Worm (Caenorhabditis elegans) whole organism, mixed stage, embryonic: ENCODE measurements around the gene math-31.

Experiments used
- bed-3 ChIP-seq: fragments of 200-800 bp; sonication (Bioruptor generic); optimal IDR thresholded peaks from 3 replicates; lab custom pipeline; 2018; ENCODE audit warnings: mild to moderate bottlenecking, missing genetic modification characterization, moderate library complexity, missing compliant biosample characterization
- blmp-1 ChIP-seq: fragments of 150-350 bp; optimal IDR thresholded peaks from 2 replicates; lab custom pipeline; 2014; ENCODE audit warnings: missing biosample characterization, missing genetic modification characterization
- ceh-39 ChIP-seq: fragments of 150-350 bp; optimal IDR thresholded peaks from 2 replicates; lab custom pipeline; 2014; ENCODE audit warnings: missing biosample characterization, missing genetic modification characterization
- ceh-43 ChIP-seq: fragments of 200-800 bp; sonication (Bioruptor generic); optimal IDR thresholded peaks from 2 replicates; lab custom pipeline; 2018; ENCODE audit warnings: mild to moderate bottlenecking, missing genetic modification characterization, moderate library complexity, missing compliant biosample characterization
- ceh-83 ChIP-seq: fragments of 200-800 bp; sonication (Bioruptor generic); optimal IDR thresholded peaks from 2 replicates; lab custom pipeline; 2018; ENCODE audit warnings: mild to moderate bottlenecking, missing genetic modification characterization, missing compliant biosample characterization
- ces-1 ChIP-seq: fragments of 150-350 bp; optimal IDR thresholded peaks from 2 replicates; lab custom pipeline; 2014; ENCODE audit warnings: missing biosample characterization, missing genetic modification reagents, missing genetic modification characterization
- cnd-1 ChIP-seq: fragments of 200-800 bp; sonication (Bioruptor generic); optimal IDR thresholded peaks from 2 replicates; lab custom pipeline; 2018; ENCODE audit warnings: mild to moderate bottlenecking, missing genetic modification characterization, missing compliant biosample characterization
- drap-1 ChIP-seq: fragments of 200-800 bp; sonication (Bioruptor generic); optimal IDR thresholded peaks from 3 replicates; lab custom pipeline; 2018; ENCODE audit warnings: mild to moderate bottlenecking, missing genetic modification characterization, missing compliant biosample characterization
- elt-1 ChIP-seq: sonication (generic microtip); optimal IDR thresholded peaks from 2 replicates; lab custom pipeline; 2017; ENCODE audit warnings: missing genetic modification characterization, mild to moderate bottlenecking, missing compliant biosample characterization, antibody characterized with exemption, moderate library complexity, borderline replicate concordance; ENCODE audit not compliant: insufficient read depth
- elt-3 ChIP-seq: fragments of 150-350 bp; optimal IDR thresholded peaks from 2 replicates; lab custom pipeline; 2014; ENCODE audit warnings: missing biosample characterization, missing genetic modification characterization
- flh-1 ChIP-seq: fragments of 200-800 bp; sonication (Bioruptor generic); optimal IDR thresholded peaks from 2 replicates; lab custom pipeline; 2018; ENCODE audit warnings: mild to moderate bottlenecking, missing genetic modification characterization, moderate library complexity, missing compliant biosample characterization
- ham-2 ChIP-seq: fragments of 200-800 bp; sonication (Bioruptor generic); optimal IDR thresholded peaks from 2 replicates; lab custom pipeline; 2018; ENCODE audit warnings: mild to moderate bottlenecking, missing genetic modification characterization, missing compliant biosample characterization
- hlh-1 ChIP-seq: fragments of 150-350 bp; optimal IDR thresholded peaks from 2 replicates; lab custom pipeline; 2014; ENCODE audit warnings: missing biosample characterization, missing genetic modification reagents, missing genetic modification characterization
- lin-13 ChIP-seq: fragments of 150-350 bp; optimal IDR thresholded peaks from 2 replicates; lab custom pipeline; 2014; ENCODE audit warnings: missing biosample characterization, missing genetic modification characterization
- lin-32 ChIP-seq: fragments of 200-800 bp; sonication (Bioruptor generic); optimal IDR thresholded peaks from 2 replicates; lab custom pipeline; 2018; ENCODE audit warnings: mild to moderate bottlenecking, missing genetic modification characterization, missing compliant biosample characterization
- lsy-2 ChIP-seq: fragments of 150-350 bp; optimal IDR thresholded peaks from 2 replicates; lab custom pipeline; 2014; ENCODE audit warnings: missing biosample characterization, missing genetic modification characterization
- mab-5 ChIP-seq: fragments of 150-350 bp; optimal IDR thresholded peaks from 2 replicates; lab custom pipeline; 2014; ENCODE audit warnings: missing biosample characterization, missing genetic modification characterization
- mep-1 ChIP-seq: fragments of 150-350 bp; optimal IDR thresholded peaks from 2 replicates; lab custom pipeline; 2017; ENCODE audit warnings: missing biosample characterization, missing genetic modification reagents, missing genetic modification characterization, inconsistent platforms
- mls-2 ChIP-seq: sonication (generic microtip); optimal IDR thresholded peaks from 2 replicates; lab custom pipeline; 2016; ENCODE audit warnings: mild to moderate bottlenecking, missing genetic modification characterization, moderate library complexity, missing compliant biosample characterization
- nhr-2 ChIP-seq: fragments of 150-350 bp; optimal IDR thresholded peaks from 2 replicates; lab custom pipeline; 2014; ENCODE audit warnings: missing biosample characterization, missing genetic modification characterization
- nhr-237 ChIP-seq: fragments of 150-350 bp; optimal IDR thresholded peaks from 2 replicates; lab custom pipeline; 2014; ENCODE audit warnings: missing biosample characterization, missing genetic modification characterization
- nhr-28 ChIP-seq: fragments of 150-350 bp; optimal IDR thresholded peaks from 2 replicates; lab custom pipeline; 2014; ENCODE audit warnings: missing biosample characterization, missing genetic modification characterization
- nhr-76 ChIP-seq: sonication (generic microtip); optimal IDR thresholded peaks from 2 replicates; lab custom pipeline; 2017; ENCODE audit warnings: missing biosample characterization, missing genetic modification characterization
- sem-2 ChIP-seq: fragments of 200-800 bp; sonication (Bioruptor generic); optimal IDR thresholded peaks from 2 replicates; lab custom pipeline; 2018; ENCODE audit warnings: mild to moderate bottlenecking, missing genetic modification characterization, missing compliant biosample characterization
- snpc-4 ChIP-seq: fragments of 150-350 bp; optimal IDR thresholded peaks from 2 replicates; lab custom pipeline; 2014; ENCODE audit warnings: missing biosample characterization, missing genetic modification characterization
- sptf-1 ChIP-seq: sonication (generic microtip); optimal IDR thresholded peaks from 2 replicates; lab custom pipeline; 2017; ENCODE audit warnings: mild to moderate bottlenecking, missing genetic modification characterization, moderate library complexity, missing compliant biosample characterization
- tbx-8 ChIP-seq: fragments of 200-800 bp; sonication (Bioruptor generic); optimal IDR thresholded peaks from 2 replicates; lab custom pipeline; 2018; ENCODE audit warnings: mild to moderate bottlenecking, missing genetic modification characterization, moderate library complexity, missing compliant biosample characterization
- unc-120 ChIP-seq: sonication (generic microtip); optimal IDR thresholded peaks from 2 replicates; lab custom pipeline; 2017; ENCODE audit warnings: missing genetic modification characterization, missing compliant biosample characterization; ENCODE audit not compliant: poor library complexity, severe bottlenecking
- unc-39 ChIP-seq: fragments of 150-350 bp; optimal IDR thresholded peaks from 2 replicates; lab custom pipeline; 2014; ENCODE audit warnings: missing biosample characterization, missing genetic modification characterization
- unc-62 ChIP-seq: fragments of 150-350 bp; optimal IDR thresholded peaks from 2 replicates; lab custom pipeline; 2014; ENCODE audit warnings: missing biosample characterization, missing genetic modification reagents, missing genetic modification characterization
- zip-8 ChIP-seq: fragments of 150-350 bp; optimal IDR thresholded peaks from 2 replicates; lab custom pipeline; 2014; ENCODE audit warnings: missing biosample characterization, missing genetic modification characterization
- ztf-11 ChIP-seq: fragments of 150-350 bp; optimal IDR thresholded peaks from 2 replicates; lab custom pipeline; 2014; ENCODE audit warnings: missing biosample characterization, missing genetic modification characterization

Gene math-31

DNA sequence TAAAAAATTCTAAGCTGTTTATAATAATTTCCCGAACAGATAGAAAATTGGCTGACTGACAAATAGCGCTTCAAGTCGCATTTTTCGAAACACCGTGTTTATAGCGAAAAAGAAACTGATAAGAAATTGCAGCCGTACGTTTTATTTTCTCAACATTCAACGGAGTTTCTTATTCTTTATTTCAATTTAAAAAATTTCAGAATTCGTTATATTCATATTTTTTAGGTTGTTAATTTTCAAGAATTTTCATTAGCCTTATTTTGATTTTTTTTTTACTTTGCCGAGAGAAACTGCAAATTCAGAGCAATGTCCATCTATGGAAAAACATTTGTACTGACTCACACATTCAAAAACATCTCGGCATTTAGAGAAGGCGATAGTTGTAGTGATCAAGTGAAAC, 14.7 kb downstream of the math-31 start, which contains the start of gene C46F9.6:
C46F9.6 (plus strand) TSS at position 301 of the 400 bp plus-strand sequence.
- TF ChIP-seq lsy-2 (tag; lab: Kevin White, UChicago) (no peak), flh-1 (GFP tag; lab: Kevin White, UChicago) (no peak), mep-1 (no peak), hlh-1 (no peak), drap-1 (GFP tag; lab: Kevin White, UChicago) (no peak), elt-3 (tag; lab: Kevin White, UChicago) (no peak), unc-62 (GFP tag; lab: Kevin White, UChicago) (no peak), ces-1 (GFP tag; lab: Kevin White, UChicago) (no peak), ceh-39 (no peak), elt-1 (tag; lab: Kevin White, UChicago) (no peak), ceh-43 (GFP tag; lab: Kevin White, UChicago) (no peak), ztf-11 (tag; lab: Kevin White, UChicago) (no peak), ceh-83 (no peak), bed-3 (GFP tag; lab: Kevin White, UChicago) (no peak)

DNA sequence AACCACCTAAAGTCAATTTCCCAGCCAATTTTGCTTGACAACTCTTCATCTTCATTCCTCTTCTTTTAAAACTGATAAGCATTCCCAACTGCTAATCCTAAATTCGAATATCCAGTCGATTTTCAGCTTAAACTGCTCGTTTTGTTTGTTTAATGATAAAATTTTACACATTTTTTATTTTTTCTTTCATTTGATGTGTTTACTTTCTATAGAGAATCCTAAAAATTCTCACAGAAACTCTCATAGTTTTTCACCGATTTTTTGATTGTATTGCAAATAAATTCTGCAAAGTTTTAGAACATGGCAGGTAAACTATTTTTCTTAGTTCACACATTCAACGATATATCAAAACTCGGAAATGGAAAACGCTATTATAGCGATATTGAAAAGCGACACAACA, 16.9 kb downstream of the math-31 start, which contains the start of gene math-25:
math-25 (plus strand) TSS at position 301 of the 400 bp plus-strand sequence.
- TF ChIP-seq sem-2 (GFP tag; lab: Kevin White, UChicago) = no peak
- no peak for TF ChIP-seq snpc-4 (tag; lab: Kevin White, UChicago)
- no peak for TF ChIP-seq tbx-8 (GFP tag; lab: Kevin White, UChicago)
- no peak for TF ChIP-seq sptf-1 (tag; lab: Kevin White, UChicago)
- no peak for TF ChIP-seq hlh-1
- no peak for TF ChIP-seq lin-13 (tag; lab: Kevin White, UChicago)
- TF ChIP-seq ceh-83 = no peak
- no peak for TF ChIP-seq mab-5 (tag; lab: Kevin White, UChicago)
- no peak for TF ChIP-seq nhr-28 (tag; lab: Kevin White, UChicago)
- TF ChIP-seq zip-8 = no peak
- TF ChIP-seq cnd-1 = no peak
- no peak for TF ChIP-seq mls-2 (tag; lab: Kevin White, UChicago)
- no peak for TF ChIP-seq ces-1 (GFP tag; lab: Kevin White, UChicago)
- no peak for TF ChIP-seq blmp-1 (tag; lab: Kevin White, UChicago)
- no peak for TF ChIP-seq ham-2 (GFP tag; lab: Kevin White, UChicago)
- TF ChIP-seq unc-39 (tag; lab: Kevin White, UChicago) = no peak
- no peak for TF ChIP-seq nhr-76 (tag; lab: Kevin White, UChicago)

DNA sequence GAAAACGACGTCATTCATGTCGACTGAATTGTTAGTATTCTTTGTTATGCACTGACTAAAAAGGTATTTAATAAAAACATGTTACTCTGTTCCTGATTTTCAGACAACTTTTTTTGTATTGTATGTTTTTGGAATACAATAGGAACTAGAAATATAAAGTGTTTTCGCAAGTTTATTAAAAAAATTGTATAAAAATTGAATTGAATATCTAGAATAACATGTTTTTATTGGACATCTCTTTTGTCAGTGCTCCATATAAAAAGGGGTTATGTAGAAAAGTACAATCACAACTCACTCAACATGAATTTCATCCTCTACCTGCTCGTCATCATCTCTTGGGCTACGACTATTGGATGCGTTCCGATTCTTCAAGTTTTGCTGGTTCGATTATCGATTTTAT, 17.4 kb downstream of the math-31 start, which contains the start of gene C46F9.5:
C46F9.5 (plus strand) TSS at position 301 of the 400 bp plus-strand sequence.
- TF ChIP-seq unc-120 (tag; lab: Kevin White, UChicago) (no peak), flh-1 (GFP tag; lab: Kevin White, UChicago) (no peak), mls-2 (tag; lab: Kevin White, UChicago) (no peak), nhr-76 (tag; lab: Kevin White, UChicago) (no peak), mab-5 (tag; lab: Kevin White, UChicago) (no peak), blmp-1 (tag; lab: Kevin White, UChicago) (no peak), zip-8 (no peak), ham-2 (GFP tag; lab: Kevin White, UChicago) (no peak)
- TF ChIP-seq, all 35 proteins: peak for 0

DNA sequence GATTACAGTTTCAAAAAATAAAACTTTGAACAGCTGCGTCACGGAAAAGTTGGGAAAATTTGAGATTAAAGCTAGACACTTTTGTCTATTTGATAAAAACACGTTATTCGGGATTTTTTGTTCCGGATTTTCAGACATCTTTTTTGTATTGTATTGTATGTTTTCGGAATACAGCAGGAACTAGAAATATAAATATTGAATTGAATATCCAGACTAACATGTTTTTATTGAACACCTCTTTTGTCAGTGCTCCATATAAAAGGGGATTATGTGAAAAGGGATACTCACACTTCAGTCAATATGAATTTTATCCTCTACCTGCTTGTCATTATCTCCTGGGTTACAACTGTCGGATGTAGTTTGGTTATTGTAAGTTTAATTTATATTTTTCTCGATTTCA, 18.7 kb downstream of the math-31 start, which contains the start of gene C16C4.1:
C16C4.1 (plus strand) TSS at position 301 of the 400 bp plus-strand sequence.
- TF ChIP-seq ceh-39 (no peak), tbx-8 (GFP tag; lab: Kevin White, UChicago) (no peak), lsy-2 (tag; lab: Kevin White, UChicago) (no peak), sptf-1 (tag; lab: Kevin White, UChicago) (no peak), nhr-237 (tag; lab: Kevin White, UChicago) (no peak), nhr-76 (tag; lab: Kevin White, UChicago) (no peak), cnd-1 (no peak), ztf-11 (tag; lab: Kevin White, UChicago) (no peak), hlh-1 (no peak), ces-1 (GFP tag; lab: Kevin White, UChicago) (no peak), mep-1 (no peak), sem-2 (GFP tag; lab: Kevin White, UChicago) (no peak), ham-2 (GFP tag; lab: Kevin White, UChicago) (no peak), unc-62 (GFP tag; lab: Kevin White, UChicago) (no peak), mls-2 (tag; lab: Kevin White, UChicago) (no peak), lin-32 (GFP tag; lab: Kevin White, UChicago) (no peak), zip-8 (no peak), nhr-2 (tag; lab: Kevin White, UChicago) (no peak), lin-13 (tag; lab: Kevin White, UChicago) (no peak)
- TF ChIP-seq, all 35 proteins: peak for 0
